Worm (Caenorhabditis elegans) whole organism, dauer: ENCODE measurements around the gene lmd-4.

Experiments
- unc-62 ChIP-seq: sonication (generic microtip); optimal IDR thresholded peaks from 2 replicates; lab custom pipeline; 2017; ENCODE audit warnings: missing biosample characterization, missing genetic modification reagents, missing genetic modification characterization

The lmd-4 gene

ce11 chrV:7274992-7275391, 45.8 kb downstream of the lmd-4 start, which contains the start of gene C13A2.10:
TSS of gene C13A2.10 (minus strand) at chrV:7275092.
- TF ChIP-seq unc-62 (GFP tag; lab: Kevin White, UChicago): no peak

- no peak for TF ChIP-seq unc-62 (GFP tag; lab: Kevin White, UChicago)
Measured at ce11 chrV:7269399-7269798, 51.4 kb downstream of the lmd-4 start, which contains the start of gene C13A2.6. TSS of gene C13A2.6 (plus strand) at chrV:7269699.

ce11 chrV:7266021-7266420, 54.8 kb downstream of the lmd-4 start, which contains the start of gene C13A2.7:
TSS of gene C13A2.7 (plus strand) at chrV:7266321.
- TF ChIP-seq unc-62 (GFP tag; lab: Kevin White, UChicago): no peak
